Worm (Caenorhabditis elegans) whole organism, L4/young adult: Measurements from ENCODE around the gene F31E9.6.

Source experiments
- W03F9.2 ChIP-seq: fragments of 150-350 bp; optimal IDR thresholded peaks from 2 replicates; lab custom pipeline; 2014; ENCODE audit warnings: missing biosample characterization, missing genetic modification characterization
- dao-5 ChIP-seq: sonication (generic microtip); optimal IDR thresholded peaks from 2 replicates; lab custom pipeline; 2016; ENCODE audit warnings: missing genotype, missing genetic modification characterization, moderate library complexity, missing compliant biosample characterization
- him-1 ChIP-seq: sonication (generic microtip); optimal IDR thresholded peaks from 2 replicates; lab custom pipeline; 2016; ENCODE audit warnings: missing genotype, missing genetic modification reagents, missing genetic modification characterization, missing compliant biosample characterization

DNA sequence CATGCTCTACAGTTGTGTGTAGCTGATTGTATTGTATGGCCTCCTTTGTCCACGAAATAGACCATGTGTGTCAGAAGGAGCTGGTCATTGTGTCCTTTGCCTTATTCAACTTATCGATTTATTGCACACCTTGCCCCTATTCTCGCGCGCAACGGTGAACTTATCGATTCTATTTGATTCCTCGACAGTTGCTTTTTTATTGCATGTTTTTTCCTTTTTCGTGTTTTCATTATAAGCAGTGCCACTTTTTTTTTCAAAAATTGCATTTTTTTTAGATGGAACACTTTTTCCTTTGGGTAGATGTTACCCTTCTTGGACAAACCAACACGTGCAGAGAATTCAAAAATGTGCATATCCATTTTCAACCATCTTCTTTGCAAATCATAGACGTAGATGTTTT is 41.7 kb downstream of the F31E9.6 start, which contains the start of gene K10G4.10:
- TF ChIP-seq him-1 (tag; lab: Kevin White, UChicago) (no peak), dao-5 (tag; lab: Kevin White, UChicago) (no peak), W03F9.2 (tag; lab: Kevin White, UChicago) (no peak)
